Worm (Caenorhabditis elegans) whole organism, L2 larva: Measurements from ENCODE around the gene T25E4.2.

ENCODE experiments used
- ama-1 ChIP-seq: fragments of 150-350 bp; optimal IDR thresholded peaks from 2 replicates; lab custom pipeline; 2018; ENCODE audit warnings: inconsistent platforms
- blmp-1 ChIP-seq: sonication (generic microtip); optimal IDR thresholded peaks from 2 replicates; lab custom pipeline; 2017; ENCODE audit warnings: missing genetic modification characterization, mild to moderate bottlenecking, missing compliant biosample characterization, antibody characterized with exemption, moderate library complexity; ENCODE audit not compliant: insufficient read depth
- dmd-4 ChIP-seq: sonication (generic microtip); optimal IDR thresholded peaks from 2 replicates; lab custom pipeline; 2017; ENCODE audit warnings: missing biosample characterization, missing genetic modification characterization
- mab-5 ChIP-seq: fragments of 150-350 bp; optimal IDR thresholded peaks from 2 replicates; lab custom pipeline; 2014; ENCODE audit warnings: missing biosample characterization, missing genetic modification characterization
- mdl-1 ChIP-seq, 2 experiments: fragments of 150-350 bp in 1 of 2; sonication (generic microtip) in 1 of 2; optimal IDR thresholded peaks; 2 replicates each; lab custom pipeline; 2017; ENCODE audit warnings: missing biosample characterization in 2 of 2, missing genetic modification characterization in 2 of 2
- nhr-11 ChIP-seq: fragments of 150-350 bp; optimal IDR thresholded peaks from 2 replicates; lab custom pipeline; 2014; ENCODE audit warnings: missing biosample characterization, missing genetic modification characterization
- nhr-23 ChIP-seq: fragments of 150-350 bp; optimal IDR thresholded peaks from 2 replicates; lab custom pipeline; 2014; ENCODE audit warnings: missing biosample characterization, missing genetic modification reagents, missing genetic modification characterization
- nhr-77 ChIP-seq: fragments of 150-350 bp; optimal IDR thresholded peaks from 2 replicates; lab custom pipeline; 2014; ENCODE audit warnings: missing biosample characterization, missing genetic modification characterization
- unc-62 ChIP-seq: fragments of 150-350 bp; optimal IDR thresholded peaks from 2 replicates; lab custom pipeline; 2014; ENCODE audit warnings: missing biosample characterization, missing genetic modification reagents, missing genetic modification characterization
- ztf-11 ChIP-seq: sonication (generic microtip); optimal IDR thresholded peaks from 2 replicates; lab custom pipeline; 2017; ENCODE audit warnings: missing biosample characterization, missing genetic modification characterization

ce11 chrII:5592857-5593256 is 10.6 kb upstream of the T25E4.2 start:
- TF ChIP-seq nhr-11 (tag; lab: Kevin White, UChicago) (no peak), ama-1 (no peak), ztf-11 (tag; lab: Kevin White, UChicago) (no peak), mab-5 (tag; lab: Kevin White, UChicago) (no peak), unc-62 (no peak), mdl-1 (tag; optimal IDR thresholded peaks at IDR 0.05; lab: Kevin White, UChicago) (no peak), nhr-77 (tag; lab: Kevin White, UChicago) (no peak), nhr-23 (tag; lab: Kevin White, UChicago) (no peak), dmd-4 (no peak), blmp-1 (no peak)
